Worm (Caenorhabditis elegans) whole organism, L4/young adult: ENCODE measurements around the gene C25F9.14.

ENCODE experiments used
- W03F9.2 ChIP-seq: fragments of 150-350 bp; optimal IDR thresholded peaks from 2 replicates; lab custom pipeline; 2014; ENCODE audit warnings: missing biosample characterization, missing genetic modification characterization
- dao-5 ChIP-seq: sonication (generic microtip); optimal IDR thresholded peaks from 2 replicates; lab custom pipeline; 2016; ENCODE audit warnings: missing genotype, missing genetic modification characterization, moderate library complexity, missing compliant biosample characterization

- TF ChIP-seq W03F9.2 (tag; lab: Kevin White, UChicago), result no peak
- no peak for TF ChIP-seq dao-5 (tag; lab: Kevin White, UChicago)
These were observed 12.5 kb downstream of the C25F9.14 start, which contains the start of gene M04C3.2 for ce11 chrV:19448805-19449204.
